Worm (Caenorhabditis elegans) whole organism, late embryonic: ENCODE measurements around the gene R13A1.5.

Experiments
- C08G9.2 ChIP-seq: sonication (generic microtip); optimal IDR thresholded peaks from 2 replicates; lab custom pipeline; 2016; ENCODE audit warnings: mild to moderate bottlenecking, missing genetic modification characterization, moderate library complexity, missing compliant biosample characterization
- K09A11.1 ChIP-seq: sonication (generic microtip); optimal IDR thresholded peaks from 2 replicates; lab custom pipeline; 2017; ENCODE audit warnings: antibody characterized with exemption, mild to moderate bottlenecking, missing genetic modification characterization, missing compliant biosample characterization; ENCODE audit not compliant: insufficient read depth
- Y22D7AL.16 ChIP-seq: sonication (generic microtip); optimal IDR thresholded peaks from 2 replicates; lab custom pipeline; 2016; ENCODE audit warnings: missing genetic modification characterization, missing compliant biosample characterization
- ahr-1 ChIP-seq: sonication (generic microtip); optimal IDR thresholded peaks from 2 replicates; lab custom pipeline; 2016; ENCODE audit warnings: missing genetic modification characterization, missing compliant biosample characterization
- ama-1 ChIP-seq: fragments of 150-350 bp; optimal IDR thresholded peaks from 2 replicates; lab custom pipeline; 2014
- ceh-14 ChIP-seq: sonication (generic microtip); optimal IDR thresholded peaks from 2 replicates; lab custom pipeline; 2016; ENCODE audit warnings: missing genotype, missing genetic modification characterization, missing compliant biosample characterization
- ceh-18 ChIP-seq: sonication (generic microtip); optimal IDR thresholded peaks from 2 replicates; lab custom pipeline; 2016; ENCODE audit warnings: missing genetic modification characterization, missing compliant biosample characterization
- ceh-22 ChIP-seq: sonication (generic microtip); optimal IDR thresholded peaks from 2 replicates; lab custom pipeline; 2017; ENCODE audit warnings: missing biosample characterization, missing genetic modification characterization
- ceh-34 ChIP-seq: sonication (generic microtip); optimal IDR thresholded peaks from 2 replicates; lab custom pipeline; 2016; ENCODE audit warnings: mild to moderate bottlenecking, missing genetic modification characterization, missing compliant biosample characterization
- ceh-45 ChIP-seq: fragments of 200-800 bp; sonication (Bioruptor generic); IDR thresholded peaks from 2 replicates; pipeline ENCODE4 v1.3.6; 2022; ENCODE audit warnings: missing genetic modification reagents, missing genetic modification characterization, missing compliant biosample characterization
- ceh-6 ChIP-seq: fragments of 200-800 bp; sonication (Bioruptor generic); optimal IDR thresholded peaks from 2 replicates; lab custom pipeline; 2018; ENCODE audit warnings: mild to moderate bottlenecking, missing genetic modification characterization, missing compliant biosample characterization
- dve-1 ChIP-seq: sonication (generic microtip); optimal IDR thresholded peaks from 2 replicates; lab custom pipeline; 2017; ENCODE audit warnings: antibody characterized with exemption, mild to moderate bottlenecking, missing genetic modification characterization, missing compliant biosample characterization
- elt-2 ChIP-seq: sonication (generic microtip); optimal IDR thresholded peaks from 2 replicates; lab custom pipeline; 2016; ENCODE audit warnings: missing genetic modification reagents, missing genetic modification characterization, missing compliant biosample characterization
- elt-4 ChIP-seq: sonication (generic microtip); optimal IDR thresholded peaks from 2 replicates; lab custom pipeline; 2016; ENCODE audit warnings: missing genetic modification characterization, missing compliant biosample characterization
- eyg-1 ChIP-seq: sonication (generic microtip); optimal IDR thresholded peaks from 2 replicates; lab custom pipeline; 2016; ENCODE audit warnings: missing genotype, missing genetic modification characterization, missing compliant biosample characterization
- fkh-6 ChIP-seq: sonication (generic microtip); optimal IDR thresholded peaks from 2 replicates; lab custom pipeline; 2016; ENCODE audit warnings: missing genetic modification characterization, missing compliant biosample characterization
- hlh-13 ChIP-seq: fragments of 200-800 bp; sonication (Bioruptor generic); optimal IDR thresholded peaks from 2 replicates; lab custom pipeline; 2018; ENCODE audit warnings: mild to moderate bottlenecking, missing genetic modification characterization, missing compliant biosample characterization
- hlh-15 ChIP-seq: sonication (generic microtip); optimal IDR thresholded peaks from 2 replicates; lab custom pipeline; 2016; ENCODE audit warnings: missing genetic modification characterization, missing compliant biosample characterization
- hlh-8 ChIP-seq: sonication (generic microtip); optimal IDR thresholded peaks from 2 replicates; lab custom pipeline; 2016; ENCODE audit warnings: missing genotype, missing genetic modification characterization, missing compliant biosample characterization
- lin-11 ChIP-seq: fragments of 200-800 bp; sonication (Bioruptor generic); optimal IDR thresholded peaks from 2 replicates; lab custom pipeline; 2018; ENCODE audit warnings: mild to moderate bottlenecking, missing genetic modification characterization, missing compliant biosample characterization
- nfya-1 ChIP-seq: sonication (generic microtip); optimal IDR thresholded peaks from 2 replicates; lab custom pipeline; 2017; ENCODE audit warnings: missing genetic modification characterization, mild to moderate bottlenecking, missing compliant biosample characterization, antibody characterized with exemption, moderate library complexity
- nhr-11 ChIP-seq: fragments of 150-350 bp; optimal IDR thresholded peaks from 2 replicates; lab custom pipeline; 2014; ENCODE audit warnings: missing biosample characterization, missing genetic modification characterization
- nhr-232 ChIP-seq: sonication (generic microtip); optimal IDR thresholded peaks from 2 replicates; lab custom pipeline; 2016; ENCODE audit warnings: missing genetic modification characterization, missing compliant biosample characterization
- odd-2 ChIP-seq: sonication (generic microtip); optimal IDR thresholded peaks from 2 replicates; lab custom pipeline; 2017; ENCODE audit warnings: antibody characterized with exemption, mild to moderate bottlenecking, missing genetic modification characterization, missing compliant biosample characterization
- pag-3 ChIP-seq: sonication (generic microtip); optimal IDR thresholded peaks from 2 replicates; lab custom pipeline; 2016; ENCODE audit warnings: missing compliant biosample characterization, missing genetic modification characterization, borderline replicate concordance
- pat-9 ChIP-seq: fragments of 200-800 bp; sonication (Bioruptor generic); optimal IDR thresholded peaks from 2 replicates; lab custom pipeline; 2018; ENCODE audit warnings: mild to moderate bottlenecking, missing genetic modification characterization, moderate library complexity, missing compliant biosample characterization
- pax-1 ChIP-seq: fragments of 150-350 bp; optimal IDR thresholded peaks from 2 replicates; lab custom pipeline; 2014; ENCODE audit warnings: missing biosample characterization, missing genetic modification characterization
- ref-2 ChIP-seq: sonication (generic microtip); optimal IDR thresholded peaks from 2 replicates; lab custom pipeline; 2016; ENCODE audit warnings: missing genetic modification characterization, missing compliant biosample characterization
- sdc-2 ChIP-seq: sonication (generic microtip); optimal IDR thresholded peaks from 2 replicates; lab custom pipeline; 2016; ENCODE audit warnings: missing genotype, missing genetic modification characterization, missing compliant biosample characterization
- sox-4 ChIP-seq: sonication (generic microtip); optimal IDR thresholded peaks from 2 replicates; lab custom pipeline; 2017; ENCODE audit warnings: mild to moderate bottlenecking, missing genetic modification characterization, inconsistent platforms, missing compliant biosample characterization
- tbx-2 ChIP-seq: sonication (generic microtip); optimal IDR thresholded peaks from 2 replicates; lab custom pipeline; 2016; ENCODE audit warnings: missing genetic modification characterization, missing compliant biosample characterization
- unc-3 ChIP-seq, 2 experiments: fragments of 200-800 bp in 1 of 2; sonication (Bioruptor generic) in 1 of 2; sonication (generic microtip) in 1 of 2; conservative IDR thresholded peaks in 1 of 2; optimal IDR thresholded peaks in 1 of 2; 2 replicates each; pipeline versions ENCODE4 v1.3.6 to Lab custom; 2016 to 2022; ENCODE audit warnings: missing compliant biosample characterization in 2 of 2, missing genetic modification characterization in 2 of 2, missing genetic modification reagents in 1 of 2
- unc-42 ChIP-seq: sonication (generic microtip); optimal IDR thresholded peaks from 2 replicates; lab custom pipeline; 2016; ENCODE audit warnings: missing genotype, missing genetic modification characterization, missing compliant biosample characterization
- unc-86 ChIP-seq: sonication (generic microtip); optimal IDR thresholded peaks from 2 replicates; lab custom pipeline; 2016; ENCODE audit warnings: missing genetic modification characterization, missing compliant biosample characterization
- zip-5 ChIP-seq: sonication (generic microtip); optimal IDR thresholded peaks from 2 replicates; lab custom pipeline; 2016; ENCODE audit warnings: missing genetic modification characterization, missing compliant biosample characterization

The R13A1.5 gene

DNA sequence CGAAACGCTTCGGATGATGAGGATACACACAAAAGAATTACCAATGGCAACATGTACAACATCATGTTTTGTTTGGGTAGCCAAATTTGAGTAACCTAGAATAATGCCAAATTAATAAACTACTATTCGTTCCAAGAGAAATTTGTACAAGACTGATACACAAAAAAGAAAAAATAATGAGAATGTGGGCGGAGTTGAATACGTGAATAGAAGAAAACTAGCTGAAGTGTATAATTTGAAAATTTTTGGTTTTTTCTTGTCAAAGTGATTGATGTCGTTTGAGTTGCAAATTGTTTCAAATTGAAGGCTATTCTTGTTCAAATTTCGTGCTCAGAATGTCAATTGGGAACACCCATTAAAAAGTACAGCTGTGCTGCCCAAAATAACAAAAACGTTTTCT lies at the start of gene R13A1.5:
TSS of gene R13A1.5 (minus strand) at position 101 of the 400 bp plus-strand sequence.
- no peak for TF ChIP-seq nhr-11
- TF ChIP-seq ama-1 (lab: Kevin White, UChicago): no peak
- no peak for TF ChIP-seq elt-4
- TF ChIP-seq nhr-232 (tag; lab: Kevin White, UChicago): no peak
- TF ChIP-seq ceh-14 (tag; lab: Kevin White, UChicago): no peak
- no peak for TF ChIP-seq sox-4 (tag; lab: Kevin White, UChicago)

DNA sequence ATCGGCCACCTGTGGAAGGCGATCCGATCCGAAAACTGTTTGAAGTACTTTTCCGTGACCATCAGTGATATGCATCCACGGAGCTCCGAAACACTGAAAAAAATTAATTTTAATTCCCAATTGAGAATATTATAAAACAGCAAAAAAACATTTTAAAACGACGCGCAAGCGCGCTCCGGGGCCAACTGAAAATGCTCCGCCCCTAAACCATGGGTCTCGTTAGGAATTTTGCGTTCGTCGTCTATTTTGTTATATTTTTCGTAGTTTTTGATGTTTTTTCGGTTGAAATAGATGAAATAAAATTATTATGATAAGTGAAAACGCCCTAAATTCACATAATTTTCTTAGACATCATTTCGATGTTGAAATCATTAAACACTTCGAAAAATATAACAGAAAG lies 48.9 kb upstream of the R13A1.5 start:
- TF ChIP-seq C08G9.2 (tag; lab: Kevin White, UChicago) (no peak), ceh-18 (tag; lab: Kevin White, UChicago) (no peak)

DNA sequence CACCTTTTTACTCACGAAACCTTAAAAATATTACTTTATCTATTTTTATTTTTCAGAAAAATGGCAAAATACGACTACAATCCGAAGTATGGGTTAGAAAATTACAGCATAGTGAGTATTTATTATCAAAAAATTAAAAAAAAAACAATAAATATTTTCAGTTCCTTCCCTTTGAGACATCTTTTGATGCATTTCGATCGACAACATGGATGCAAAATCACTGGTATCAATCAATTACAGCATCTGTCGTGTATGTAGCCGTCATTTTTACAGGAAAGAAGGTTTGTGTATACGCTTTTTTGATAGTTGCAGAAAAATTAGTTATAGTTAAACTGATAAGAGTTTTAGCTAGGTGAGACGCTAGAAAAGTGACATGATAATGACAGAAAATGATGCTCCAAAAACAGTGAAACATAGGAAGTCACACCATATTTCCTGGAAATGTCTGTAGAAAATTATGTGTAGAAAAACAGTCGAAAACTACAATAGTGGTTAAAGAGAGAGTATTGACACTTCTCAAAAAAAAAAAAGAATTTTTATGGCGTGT lies 46.1 kb upstream of the R13A1.5 start, which contains the start of gene elo-3:
TSS of gene elo-3 (plus strand) at position 51 of the 547 bp plus-strand sequence.
- TF ChIP-seq ahr-1 (tag; lab: Kevin White, UChicago) (no peak), unc-86 (tag; lab: Kevin White, UChicago) (no peak), ceh-45 (no peak), zip-5 (tag; lab: Kevin White, UChicago) (no peak), Y22D7AL.16 (tag; lab: Kevin White, UChicago) (no peak), C08G9.2 (tag; lab: Kevin White, UChicago) (no peak), sox-4 (tag; lab: Kevin White, UChicago) (no peak), ceh-34 (tag; lab: Kevin White, UChicago) (no peak), hlh-15 (no peak), K09A11.1 (tag; lab: Kevin White, UChicago) (no peak), unc-42 (tag; lab: Kevin White, UChicago) (no peak), hlh-13 (GFP tag; lab: Kevin White, UChicago) (no peak), odd-2 (no peak), ceh-6 (GFP tag; lab: Kevin White, UChicago) (no peak), nfya-1 (tag; lab: Kevin White, UChicago) (no peak), ceh-14 (tag; lab: Kevin White, UChicago) (no peak), ref-2 (tag; lab: Kevin White, UChicago) (no peak), unc-3 (GFP tag; conservative IDR thresholded peaks at IDR 0.05; lab: Robert Waterston, UW) (no peak), unc-3 (tag; optimal IDR thresholded peaks at IDR 0.05; lab: Kevin White, UChicago) (no peak), pag-3 (tag; lab: Kevin White, UChicago) (no peak), pat-9 (tag; lab: Kevin White, UChicago) (no peak)

DNA sequence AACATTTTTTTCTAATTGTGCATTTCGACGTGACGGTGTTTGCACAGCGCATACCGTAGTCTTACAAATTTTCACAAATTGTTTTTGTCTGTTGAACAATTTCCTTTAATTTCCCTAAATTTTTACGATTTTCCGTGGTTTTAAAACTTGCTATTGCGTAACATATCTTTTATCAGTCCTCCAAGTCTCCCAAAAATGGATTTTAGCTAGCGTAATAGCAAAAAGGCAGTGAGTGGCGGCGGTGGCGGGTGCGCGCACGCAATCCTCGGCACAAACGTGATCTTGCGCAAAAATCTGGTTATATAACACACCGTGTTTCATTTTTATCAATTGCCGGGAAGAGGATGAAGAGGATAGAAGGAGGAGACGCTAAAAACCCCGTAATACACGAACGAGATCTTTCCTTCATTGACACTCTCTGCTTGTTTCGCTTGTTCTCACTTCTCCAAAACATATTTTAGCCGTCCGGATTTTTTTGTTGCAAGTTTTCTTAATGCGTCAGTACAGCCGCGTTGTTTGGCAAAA lies 44.7 kb upstream of the R13A1.5 start:
- TF ChIP-seq sdc-2 (tag; lab: Kevin White, UChicago) (no peak), ceh-6 (GFP tag; lab: Kevin White, UChicago) (no peak), dve-1 (tag; lab: Kevin White, UChicago) (no peak), hlh-8 (tag; lab: Kevin White, UChicago) (no peak), nfya-1 (tag; lab: Kevin White, UChicago) (no peak), ceh-18 (tag; lab: Kevin White, UChicago) (no peak), zip-5 (tag; lab: Kevin White, UChicago) (no peak), fkh-6 (tag; lab: Kevin White, UChicago) (no peak), hlh-15 (no peak), pax-1 (tag; lab: Kevin White, UChicago) (no peak), Y22D7AL.16 (tag; lab: Kevin White, UChicago) (no peak), ref-2 (tag; lab: Kevin White, UChicago) (no peak), eyg-1 (tag; lab: Kevin White, UChicago) (no peak), C08G9.2 (tag; lab: Kevin White, UChicago) (no peak), lin-11 (tag; lab: Kevin White, UChicago) (no peak), elt-2 (tag; lab: Kevin White, UChicago) (no peak), tbx-2 (no peak), ceh-22 (tag; lab: Kevin White, UChicago) (no peak), nhr-232 (tag; lab: Kevin White, UChicago) (no peak)
